Fruit fly (Drosophila melanogaster): ENCODE data around the gene CG31515.

DNA sequence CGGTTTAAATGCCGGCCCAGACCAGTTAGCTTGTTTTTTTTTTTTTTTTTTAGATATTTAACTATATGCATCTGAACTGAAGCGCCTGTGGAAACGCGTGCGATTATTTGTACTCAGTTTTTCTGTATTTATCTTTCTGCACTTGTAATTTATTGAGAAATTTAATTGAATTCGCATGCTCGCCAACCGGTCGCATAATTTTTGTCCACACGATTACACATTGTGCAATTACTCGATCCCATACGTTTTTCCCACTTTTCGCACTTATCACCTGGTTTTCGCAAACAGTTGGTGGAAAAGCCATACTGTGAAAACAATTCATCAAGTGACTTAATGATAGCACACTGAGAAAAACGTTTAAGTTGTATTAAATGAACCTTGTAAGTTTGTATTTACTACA lies 16.1 kb downstream of the CG31515 start, which contains the start of gene CG42827:
- TF ChIP-seq h (optimal IDR thresholded peaks at IDR 0.05) (no peak), psq (optimal IDR thresholded peaks at IDR 0.05) (no peak), Sin3A (optimal IDR thresholded peaks at IDR 0.05) (no peak)
